Fruit fly (Drosophila melanogaster): ENCODE measurements around the gene RasGAP1.

Gene RasGAP1

DNA sequence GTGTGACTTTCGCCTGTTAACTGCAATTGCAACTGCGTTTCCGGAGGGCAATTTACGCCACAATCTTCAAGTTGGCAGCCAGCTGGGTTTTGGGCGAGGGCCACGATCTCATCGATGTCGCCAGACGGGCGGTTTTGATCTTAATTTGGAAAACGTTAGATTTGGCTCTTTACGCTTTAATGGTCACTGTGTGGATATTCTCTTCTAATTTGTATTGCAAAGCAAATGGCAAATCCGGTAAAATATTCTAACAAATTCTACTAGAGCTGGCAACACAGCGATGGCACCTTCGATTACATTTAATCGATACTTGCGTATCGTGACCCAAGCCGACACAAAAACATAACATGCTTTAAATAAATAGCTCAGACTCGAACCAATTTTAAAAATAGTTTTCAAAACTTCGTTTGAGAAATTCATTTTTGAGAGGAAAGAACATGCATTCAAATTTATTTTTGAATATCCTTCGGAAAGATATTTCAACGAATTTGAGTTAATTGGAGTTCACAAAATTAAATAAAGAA, 18.5 kb downstream of the RasGAP1 start, which contains the start of gene I-2 (continued):
- TF ChIP-seq CG11695 (GFP tag; IDR thresholded peaks at IDR 0.05) (no peak), slbo (GFP tag; IDR thresholded peaks at IDR 0.05) (peak; percentile 70), gfzf (GFP tag; optimal IDR thresholded peaks at IDR 0.05) (peak; percentile 51), Sry-β (GFP tag; optimal IDR thresholded peaks at IDR 0.05) (peak; percentile 1), knrl (GFP tag; IDR thresholded peaks at IDR 0.05; ENCODE audit: partially characterized antibody) (peak; percentile 88), CG9437 (GFP tag; optimal IDR thresholded peaks at IDR 0.05) (peak; percentile 26), jigr1 (GFP tag; IDR thresholded peaks at IDR 0.05) (peak; percentile 30; the same call in 1 of the 3 replicates), Max (GFP tag; optimal IDR thresholded peaks at IDR 0.05) (no peak), Myb (GFP tag; optimal IDR thresholded peaks at IDR 0.05) (peak; percentile 49), CG16813 (GFP tag; IDR thresholded peaks at IDR 0.05; ENCODE audit: partially characterized antibody) (peak; percentile 83), Dref (GFP tag; IDR thresholded peaks at IDR 0.05) (peak; percentile 92), chn (GFP tag; optimal IDR thresholded peaks at IDR 0.05) (peak; percentile 22), HLH4C (GFP tag; IDR thresholded peaks at IDR 0.05; ENCODE audit: partially characterized antibody) (peak; percentile 81), sd (tag; optimal IDR thresholded peaks at IDR 0.05) (peak; percentile 55), Dek (tag; optimal IDR thresholded peaks at IDR 0.05) (peak; percentile 10), bbx (GFP tag; IDR thresholded peaks at IDR 0.05; ENCODE audit: partially characterized antibody) (peak; percentile 86), Sox102F (GFP tag; optimal IDR thresholded peaks at IDR 0.05) (no peak), CG13296 (GFP tag; optimal IDR thresholded peaks at IDR 0.05) (no peak), CG3847 (GFP tag; IDR thresholded peaks at IDR 0.05) (no peak), CG10366 (GFP tag; IDR thresholded peaks at IDR 0.05) (peak; percentile 19; the same call in 1 of the 2 replicates), ftz-f1 (GFP tag; optimal IDR thresholded peaks at IDR 0.05) (peak; percentile 45), Xbp1 (GFP tag; optimal IDR thresholded peaks at IDR 0.05) (peak; percentile 34), trem (tag; optimal IDR thresholded peaks at IDR 0.05) (peak; percentile 47), tna (GFP tag; IDR thresholded peaks at IDR 0.05; ENCODE audit: partially characterized antibody) (peak; percentile 60), pzg (GFP tag; optimal IDR thresholded peaks at IDR 0.05) (peak; percentile 80), gro (GFP tag; optimal IDR thresholded peaks at IDR 0.05) (peak; percentile 61), CG2712 (tag; optimal IDR thresholded peaks at IDR 0.05) (peak; percentile 37), row (GFP tag; IDR thresholded peaks at IDR 0.05) (peak; percentile 91), ato (GFP tag; IDR thresholded peaks at IDR 0.05; ENCODE audit: partially characterized antibody) (peak; percentile 73), br (optimal IDR thresholded peaks at IDR 0.05) (no peak), Sin3A (optimal IDR thresholded peaks at IDR 0.05) (peak; percentile 15), CTCF (GFP tag; optimal IDR thresholded peaks at IDR 0.05) (peak; percentile 62), CG4282 (GFP tag; optimal IDR thresholded peaks at IDR 0.05) (peak; percentile 16), pnt (GFP tag; optimal IDR thresholded peaks at IDR 0.05) (no peak)

DNA sequence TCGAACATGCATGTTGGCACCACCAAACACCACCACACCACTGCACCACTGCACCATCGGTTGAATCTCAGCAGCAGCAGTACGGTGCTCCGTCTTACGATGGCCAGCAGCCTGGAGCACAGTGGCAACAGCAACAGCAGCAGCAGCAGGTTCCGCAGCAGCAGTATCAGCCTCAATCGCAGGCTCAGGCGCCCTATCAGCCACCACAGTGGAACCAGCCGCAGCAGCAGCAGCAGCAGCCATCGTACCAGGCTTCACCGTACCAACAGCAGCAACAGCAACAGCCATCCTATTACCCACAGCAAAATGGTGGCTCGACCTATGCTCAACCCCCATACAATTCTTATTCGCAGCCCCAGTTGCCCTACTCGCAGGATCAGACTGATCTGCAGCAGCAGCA, 23.0 kb downstream of the RasGAP1 start:
- 0 out of 3 replicates have a peak, but pooled peaks have one; percentile 9 for TF ChIP-seq ci (GFP tag; IDR thresholded peaks at IDR 0.05)
- TF ChIP-seq Scr (GFP tag; IDR thresholded peaks at IDR 0.05; ENCODE audit: partially characterized antibody) = no peak
- no peak for TF ChIP-seq chm (GFP tag; IDR thresholded peaks at IDR 0.05)
- peak; percentile 57 for TF ChIP-seq CG8478 (optimal IDR thresholded peaks at IDR 0.05)

DNA sequence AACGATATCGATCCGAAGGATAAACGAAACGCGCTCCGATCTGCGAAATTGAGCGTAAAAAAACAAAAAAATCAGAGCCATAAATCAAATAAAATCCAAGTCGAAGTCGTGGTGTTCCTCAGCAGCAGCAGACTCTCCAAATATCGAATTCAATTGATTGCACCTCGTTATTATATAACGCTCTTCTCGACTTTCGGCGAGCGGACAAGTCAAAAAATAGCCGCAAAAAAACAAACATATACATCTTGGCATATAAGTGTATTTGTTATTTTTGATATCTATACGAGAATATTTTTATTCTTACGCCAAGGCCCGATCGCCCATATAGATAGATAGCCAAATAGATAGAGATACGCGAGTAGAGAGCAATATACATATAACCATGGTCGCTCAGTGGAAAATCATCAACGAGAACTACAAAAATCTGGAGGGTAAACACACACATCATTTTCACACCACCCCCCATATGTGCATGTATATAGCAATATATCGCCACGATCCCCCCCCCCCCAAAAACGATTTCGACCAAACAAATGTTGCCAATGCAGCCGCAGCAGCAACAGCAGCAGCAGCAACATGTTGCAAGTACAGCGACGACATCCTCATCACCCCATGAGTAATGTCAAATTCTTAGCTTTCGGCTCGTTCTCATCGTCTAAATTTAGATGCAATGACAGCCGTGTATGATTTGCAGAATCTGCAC, 25.3 kb downstream of the RasGAP1 start:
- no peak for TF ChIP-seq Rfx (GFP tag; IDR thresholded peaks at IDR 0.05)
- TF ChIP-seq CG6654 (GFP tag; optimal IDR thresholded peaks at IDR 0.05) = no peak
- no peak for TF ChIP-seq insv (GFP tag; optimal IDR thresholded peaks at IDR 0.05)
- TF ChIP-seq NFAT (GFP tag; IDR thresholded peaks at IDR 0.05) = no peak
- no peak for TF ChIP-seq CG30431 (GFP tag; optimal IDR thresholded peaks at IDR 0.05)
- no peak for TF ChIP-seq CG32532 (GFP tag; IDR thresholded peaks at IDR 0.05)
- TF ChIP-seq Pdp1 (GFP tag; optimal IDR thresholded peaks at IDR 0.05) = peak in 1 of 2 experiments; percentile 90
- peak; percentile 92 for TF ChIP-seq CG11504 (tag; optimal IDR thresholded peaks at IDR 0.05)

Data from whole organism, embryonic.